Fruit fly (Drosophila melanogaster) S2 (cell line): ENCODE results near the gene CG44259.

Source experiments
- CG8478 ChIP-seq: fragments of >200 bp; optimal IDR thresholded peaks from 2 replicates; lab custom pipeline; 2018
- CTCF ChIP-seq, 2 experiments: fragments of >200 bp; optimal IDR thresholded peaks; 2 replicates each; lab custom pipeline; 2018

Gene CG44259

dm6 chr3R:17254029-17254428 is at the start of gene CG44259:
TSS of gene CG44259 (minus strand) at chr3R:17254129.
- no peak for TF ChIP-seq CG8478

dm6 chr3R:17289059-17289458 is 35.1 kb upstream of the CG44259 start:
- TF ChIP-seq CG8478 (no peak), CTCF (optimal IDR thresholded peaks at IDR 0.05; lab: Kevin White, UChicago) (no peak)

- TF ChIP-seq CG8478 (no peak), CTCF (optimal IDR thresholded peaks at IDR 0.05; lab: Kevin White, UChicago) (no peak)
These were observed 30.4 kb upstream of the CG44259 start, which contains the start of gene CG31419 for dm6 chr3R:17284348-17284747. TSS of gene CG31419 (plus strand) at chr3R:17284648.

DNA sequence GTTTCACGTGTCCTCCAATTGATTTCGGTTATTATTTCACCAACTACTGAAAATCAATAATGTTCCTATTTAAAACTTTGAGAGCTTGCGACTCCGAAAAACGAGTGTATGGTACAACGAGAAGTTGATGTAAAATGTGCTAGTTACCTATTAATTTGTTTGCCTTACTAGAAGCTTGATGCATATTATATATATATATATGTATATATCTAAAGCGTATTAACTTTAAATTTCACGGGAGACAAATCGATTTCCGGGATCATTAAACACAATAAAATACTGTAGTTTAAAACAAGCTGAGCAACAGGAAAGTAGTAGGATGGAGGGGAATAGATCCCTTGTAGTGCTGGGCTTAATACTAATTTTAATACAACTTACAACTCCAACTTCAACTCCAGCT is 29.6 kb upstream of the CG44259 start, which contains the start of gene CG31418:
CG31418 (plus strand) TSS at position 301 of the 400 bp plus-strand sequence.
- no peak for TF ChIP-seq CTCF (optimal IDR thresholded peaks at IDR 0.05; lab: Kevin White, UChicago)
- no peak for TF ChIP-seq CG8478

DNA sequence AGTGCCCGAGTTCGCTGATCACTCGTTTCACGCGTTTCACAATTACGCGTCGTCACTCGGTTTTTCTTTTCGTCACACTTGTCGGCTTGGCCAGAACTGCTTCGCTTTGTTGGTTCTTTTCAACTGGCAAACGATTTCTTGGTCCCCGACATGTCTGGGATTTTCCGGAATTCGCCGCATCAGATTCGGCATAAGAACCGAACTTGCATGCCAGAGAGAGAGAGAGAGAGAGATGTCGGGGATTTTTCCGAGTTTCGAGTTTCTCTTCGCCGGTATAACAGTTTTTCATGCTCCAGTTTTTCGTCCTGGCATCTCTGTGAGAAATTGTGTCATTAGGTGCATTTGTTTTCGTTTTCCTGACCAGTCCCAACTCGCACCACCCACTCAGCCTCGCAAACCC is 11.0 kb upstream of the CG44259 start, which contains the start of the genes beat-IIb and CG44257:
beat-IIb (minus strand) TSS at position 101 of the 400 bp plus-strand sequence.
CG44257 (plus strand) TSS at position 330 of the 400 bp plus-strand sequence.
- TF ChIP-seq CTCF (optimal IDR thresholded peaks at IDR 0.05; lab: Kevin White, UChicago) (no peak), CG8478 (no peak)

DNA sequence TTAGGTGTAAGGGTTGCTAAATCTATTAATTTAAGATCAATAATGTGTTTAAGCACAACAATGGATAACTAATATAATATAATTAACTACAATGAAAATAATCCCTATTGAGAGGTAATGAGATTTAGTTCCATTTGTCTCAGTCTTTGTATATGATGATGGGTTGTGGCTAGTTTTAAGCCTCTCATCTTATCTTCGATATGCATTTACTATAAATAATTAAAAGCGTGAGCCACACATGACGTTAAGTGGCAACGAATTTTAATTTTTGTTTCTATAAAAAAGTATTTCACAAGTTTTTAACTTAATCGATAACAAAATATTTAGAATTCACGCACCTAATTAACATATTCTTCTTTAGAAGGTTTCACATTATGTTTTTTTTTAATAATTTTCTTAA is 2.7 kb downstream of the CG44259 start:
- TF ChIP-seq CG8478, result no peak
- no peak for TF ChIP-seq CTCF (optimal IDR thresholded peaks at IDR 0.05; lab: Kevin White, UChicago)

dm6 chr3R:17249233-17249632 is 4.7 kb downstream of the CG44259 start:
- no peak for TF ChIP-seq CTCF (optimal IDR thresholded peaks at IDR 0.05; lab: Kevin White, UChicago)
- TF ChIP-seq CG8478, result no peak

dm6 chr3R:17247699-17248098 is 6.2 kb downstream of the CG44259 start:
- TF ChIP-seq CTCF (optimal IDR thresholded peaks at IDR 0.05; lab: Kevin White, UChicago) (no peak), CG8478 (no peak)

dm6 chr3R:17236936-17237335 is 17.0 kb downstream of the CG44259 start:
- no peak for TF ChIP-seq CTCF (optimal IDR thresholded peaks at IDR 0.05; lab: Kevin White, UChicago)
- TF ChIP-seq CG8478, result no peak

DNA sequence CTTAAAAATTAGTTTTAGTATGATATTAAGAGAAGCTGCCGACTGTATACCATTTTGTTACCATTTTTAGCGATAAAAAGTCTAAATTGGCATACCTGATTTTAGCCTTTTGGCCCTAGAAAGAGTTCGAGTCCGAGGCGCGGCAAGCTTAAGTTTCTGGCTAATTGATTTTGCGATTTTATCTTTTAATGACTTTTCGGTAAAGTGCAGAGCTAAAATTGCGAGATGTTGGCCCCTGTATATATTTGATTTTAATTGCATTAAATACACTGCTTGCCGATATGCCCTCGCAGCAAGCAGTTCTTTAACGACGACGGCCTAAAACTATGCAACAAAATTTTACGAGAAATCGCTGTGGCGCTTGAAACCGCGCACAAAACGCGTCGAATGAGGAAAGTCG is 22.4 kb downstream of the CG44259 start:
- TF ChIP-seq CG8478 (no peak), CTCF (optimal IDR thresholded peaks at IDR 0.05; lab: Kevin White, UChicago) (peak; percentile 39 to 47)

DNA sequence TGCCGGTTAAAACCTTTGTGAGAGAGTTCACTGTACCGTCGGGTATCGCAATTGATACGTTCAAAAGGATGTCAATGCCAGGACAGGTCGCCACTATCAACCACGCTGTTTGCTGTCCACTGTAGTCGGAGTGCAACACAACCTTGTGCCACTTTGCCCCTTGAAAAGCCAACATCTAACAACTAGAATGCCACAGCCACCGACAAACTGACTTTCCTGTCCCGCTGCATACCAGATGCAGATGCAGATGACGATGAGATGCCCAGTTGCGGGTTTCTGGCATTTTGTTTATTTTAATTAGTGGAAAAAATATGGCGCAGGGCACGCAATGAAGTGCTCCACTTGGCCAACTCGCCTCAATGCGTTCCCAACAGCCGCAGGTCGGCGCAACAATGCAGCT is 31.0 kb downstream of the CG44259 start, which contains the start of gene CG31262:
CG31262 (minus strand) TSS at position 101 of the 400 bp plus-strand sequence.
- no peak for TF ChIP-seq CTCF (optimal IDR thresholded peaks at IDR 0.05; lab: Kevin White, UChicago)
- no peak for TF ChIP-seq CG8478

DNA sequence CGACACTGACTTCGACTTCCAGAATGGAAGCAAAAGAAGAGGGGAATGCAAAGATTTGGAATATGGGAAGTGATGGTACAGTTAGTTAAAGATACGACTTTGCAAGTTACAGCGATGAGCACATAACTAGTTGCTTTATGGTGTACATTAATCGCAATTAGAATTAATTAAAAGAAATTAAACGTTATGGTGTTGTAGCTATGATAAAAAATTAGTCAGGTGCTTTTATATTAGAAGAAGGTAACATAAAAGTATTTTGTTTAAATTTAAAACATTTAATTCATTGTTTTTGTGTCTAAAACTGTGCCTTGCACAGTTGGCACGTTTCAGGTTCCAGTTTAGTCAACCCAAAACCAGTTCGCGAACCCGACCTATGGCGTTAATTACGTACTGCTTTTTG is 34.0 kb downstream of the CG44259 start:
- TF ChIP-seq CG8478 (no peak), CTCF (optimal IDR thresholded peaks at IDR 0.05; lab: Kevin White, UChicago) (no peak)

- TF ChIP-seq CG8478, result no peak
- TF ChIP-seq CTCF (optimal IDR thresholded peaks at IDR 0.05; lab: Kevin White, UChicago), result no peak
These were observed 43.9 kb downstream of the CG44259 start for dm6 chr3R:17209990-17210389.

dm6 chr3R:17206782-17207181 is 47.1 kb downstream of the CG44259 start:
- TF ChIP-seq CTCF (optimal IDR thresholded peaks at IDR 0.05; lab: Kevin White, UChicago) (no peak), CG8478 (no peak)
